Worm (Caenorhabditis elegans) whole organism, L3 larva: ENCODE data around the gene Y7A5A.9.

Experiments used
- R02D3.7 ChIP-seq: fragments of 150-350 bp; optimal IDR thresholded peaks from 2 replicates; lab custom pipeline; 2014; ENCODE audit warnings: missing biosample characterization, missing genetic modification characterization
- aly-2 ChIP-seq: fragments of 150-350 bp; optimal IDR thresholded peaks from 2 replicates; lab custom pipeline; 2014; ENCODE audit warnings: missing biosample characterization, missing genetic modification characterization
- ama-1 ChIP-seq: fragments of 150-350 bp; optimal IDR thresholded peaks from 2 replicates; lab custom pipeline; 2018
- ceh-16 ChIP-seq: sonication (generic microtip); optimal IDR thresholded peaks from 2 replicates; lab custom pipeline; 2017; ENCODE audit warnings: missing biosample characterization, missing genetic modification characterization
- ceh-28 ChIP-seq: fragments of 150-350 bp; optimal IDR thresholded peaks from 2 replicates; lab custom pipeline; 2014; ENCODE audit warnings: missing biosample characterization, missing genetic modification reagents, missing genetic modification characterization
- ceh-82 ChIP-seq: fragments of 150-350 bp; optimal IDR thresholded peaks from 2 replicates; lab custom pipeline; 2014; ENCODE audit warnings: missing biosample characterization, missing genetic modification characterization
- ceh-9 ChIP-seq: sonication (generic microtip); optimal IDR thresholded peaks from 2 replicates; lab custom pipeline; 2018; ENCODE audit warnings: missing biosample characterization, missing genetic modification characterization
- egl-27 ChIP-seq: sonication (generic microtip); optimal IDR thresholded peaks from 4 replicates; lab custom pipeline; 2017; ENCODE audit warnings: missing biosample characterization, missing genetic modification reagents, missing genetic modification characterization
- elt-1 ChIP-seq: fragments of 150-350 bp; optimal IDR thresholded peaks from 2 replicates; lab custom pipeline; 2014; ENCODE audit warnings: missing biosample characterization, missing genetic modification characterization
- elt-2 ChIP-seq: sonication (generic microtip); optimal IDR thresholded peaks from 2 replicates; lab custom pipeline; 2016; ENCODE audit warnings: missing genetic modification reagents, mild to moderate bottlenecking, missing genetic modification characterization, missing compliant biosample characterization
- elt-3 ChIP-seq, 3 experiments: fragments of 150-350 bp in 1 of 3; sonication (generic microtip) in 2 of 3; optimal IDR thresholded peaks; 2 replicates in 2 of 3; 4 replicates in 1 of 3; lab custom pipeline; 2014 to 2017; ENCODE audit warnings: missing biosample characterization in 3 of 3, missing genetic modification characterization in 3 of 3
- eor-1 ChIP-seq, 2 experiments: fragments of 150-350 bp; optimal IDR thresholded peaks; 2 replicates each; lab custom pipeline; 2014 to 2018; ENCODE audit warnings: missing biosample characterization in 2 of 2, missing genetic modification characterization in 2 of 2
- fkh-10 ChIP-seq: sonication (generic microtip); optimal IDR thresholded peaks from 2 replicates; lab custom pipeline; 2017; ENCODE audit warnings: missing biosample characterization, missing genetic modification reagents, missing genetic modification characterization
- fos-1 ChIP-seq: fragments of 150-350 bp; optimal IDR thresholded peaks from 2 replicates; lab custom pipeline; 2014; ENCODE audit warnings: missing biosample characterization, missing genetic modification characterization
- jun-1 ChIP-seq: fragments of 150-350 bp; optimal IDR thresholded peaks from 2 replicates; lab custom pipeline; 2014; ENCODE audit warnings: missing biosample characterization, missing genetic modification reagents, missing genetic modification characterization
- lin-15B ChIP-seq: fragments of 150-350 bp; optimal IDR thresholded peaks from 2 replicates; lab custom pipeline; 2014; ENCODE audit warnings: missing biosample characterization, missing genetic modification characterization
- lin-39 ChIP-seq: fragments of 150-350 bp; optimal IDR thresholded peaks from 2 replicates; lab custom pipeline; 2018; ENCODE audit warnings: missing biosample characterization, missing genetic modification reagents, missing genetic modification characterization
- lsy-12 ChIP-seq: sonication (generic microtip); optimal IDR thresholded peaks from 2 replicates; lab custom pipeline; 2016; ENCODE audit warnings: mild to moderate bottlenecking, missing genetic modification characterization, missing compliant biosample characterization
- mdl-1 ChIP-seq: fragments of 150-350 bp; optimal IDR thresholded peaks from 2 replicates; lab custom pipeline; 2014; ENCODE audit warnings: missing biosample characterization, missing genetic modification characterization
- mml-1 ChIP-seq: fragments of 150-350 bp; sonication (generic microtip); optimal IDR thresholded peaks from 3 replicates; lab custom pipeline; 2014; ENCODE audit warnings: missing biosample characterization, missing genetic modification characterization
- nfya-1 ChIP-seq: sonication (generic microtip); optimal IDR thresholded peaks from 2 replicates; lab custom pipeline; 2017; ENCODE audit warnings: missing genetic modification characterization, mild to moderate bottlenecking, missing compliant biosample characterization, antibody characterized with exemption, moderate library complexity; ENCODE audit not compliant: insufficient read depth
- nhr-12 ChIP-seq: fragments of 150-350 bp; optimal IDR thresholded peaks from 2 replicates; lab custom pipeline; 2014; ENCODE audit warnings: missing biosample characterization, missing genetic modification characterization
- nhr-237 ChIP-seq: fragments of 150-350 bp; optimal IDR thresholded peaks from 2 replicates; lab custom pipeline; 2014; ENCODE audit warnings: missing biosample characterization, missing genetic modification characterization
- nhr-28 ChIP-seq: fragments of 150-350 bp; optimal IDR thresholded peaks from 2 replicates; lab custom pipeline; 2014; ENCODE audit warnings: missing biosample characterization, missing genetic modification characterization
- nhr-43 ChIP-seq: sonication (generic microtip); optimal IDR thresholded peaks from 2 replicates; lab custom pipeline; 2016; ENCODE audit warnings: mild to moderate bottlenecking, missing genetic modification characterization, missing compliant biosample characterization; ENCODE audit not compliant: poor library complexity, severe bottlenecking
- nhr-67 ChIP-seq: fragments of 150-350 bp; optimal IDR thresholded peaks from 2 replicates; lab custom pipeline; 2014; ENCODE audit warnings: missing biosample characterization, missing genetic modification characterization
- nhr-77 ChIP-seq: fragments of 150-350 bp; optimal IDR thresholded peaks from 2 replicates; lab custom pipeline; 2014; ENCODE audit warnings: missing biosample characterization, missing genetic modification characterization
- pha-4 ChIP-seq: fragments of 150-350 bp; optimal IDR thresholded peaks from 2 replicates; lab custom pipeline; 2014; ENCODE audit warnings: missing biosample characterization, missing genetic modification reagents, missing genetic modification characterization
- pqm-1 ChIP-seq: fragments of 150-350 bp; optimal IDR thresholded peaks from 2 replicates; lab custom pipeline; 2017; ENCODE audit warnings: missing biosample characterization, missing genetic modification characterization, inconsistent platforms
- skn-1 ChIP-seq: fragments of 150-350 bp; optimal IDR thresholded peaks from 2 replicates; lab custom pipeline; 2014; ENCODE audit warnings: missing biosample characterization, missing genetic modification characterization
- snpc-4 ChIP-seq: fragments of 150-350 bp; optimal IDR thresholded peaks from 2 replicates; lab custom pipeline; 2014; ENCODE audit warnings: missing biosample characterization, missing genetic modification characterization
- tbx-2 ChIP-seq: sonication (generic microtip); optimal IDR thresholded peaks from 2 replicates; lab custom pipeline; 2016; ENCODE audit warnings: mild to moderate bottlenecking, missing genetic modification characterization, missing compliant biosample characterization
- unc-39 ChIP-seq: sonication (generic microtip); optimal IDR thresholded peaks from 4 replicates; lab custom pipeline; 2017; ENCODE audit warnings: missing biosample characterization, missing genetic modification characterization
- unc-62 ChIP-seq: fragments of 150-350 bp; sonication (generic microtip); optimal IDR thresholded peaks from 4 replicates; lab custom pipeline; 2014; ENCODE audit warnings: missing biosample characterization, missing genetic modification reagents, missing genetic modification characterization
- zag-1 ChIP-seq: fragments of 150-350 bp; optimal IDR thresholded peaks from 2 replicates; lab custom pipeline; 2014; ENCODE audit warnings: missing biosample characterization, missing genetic modification characterization
- ztf-11 ChIP-seq: fragments of 150-350 bp; optimal IDR thresholded peaks from 2 replicates; lab custom pipeline; 2014; ENCODE audit warnings: missing biosample characterization, missing genetic modification characterization
- ztf-4 ChIP-seq: fragments of 150-350 bp; optimal IDR thresholded peaks from 2 replicates; lab custom pipeline; 2014; ENCODE audit warnings: missing biosample characterization, missing genetic modification characterization

Y7A5A.9 gene

DNA sequence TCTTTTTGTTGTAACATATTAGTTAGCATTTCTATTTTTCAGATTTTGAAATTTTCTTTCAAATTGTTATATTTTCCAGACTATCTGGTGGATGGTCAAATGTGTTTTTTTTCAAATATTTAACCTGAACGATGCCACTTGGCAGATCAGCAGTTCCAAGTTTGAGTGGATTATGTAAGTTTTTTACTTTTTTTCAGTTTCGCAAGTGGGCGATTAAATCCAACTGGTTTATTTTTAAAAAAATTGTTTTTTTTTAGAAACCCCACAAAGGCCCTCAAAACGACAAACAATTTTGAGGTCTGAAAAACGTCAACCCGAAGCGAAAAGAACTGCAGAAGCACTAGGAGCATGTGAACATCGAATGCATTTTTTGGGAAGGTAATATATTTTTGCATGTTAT is at the start of gene Y7A5A.9:
TSS of gene Y7A5A.9 (plus strand) at position 301 of the 400 bp plus-strand sequence.
- TF ChIP-seq nhr-43 (tag; lab: Kevin White, UChicago) (no peak), nhr-77 (no peak), ztf-4 (tag; lab: Kevin White, UChicago) (no peak), mdl-1 (tag; lab: Kevin White, UChicago) (no peak), unc-39 (no peak), ama-1 (lab: Kevin White, UChicago) (no peak), unc-62 (GFP tag; lab: Kevin White, UChicago) (no peak), ceh-16 (tag; lab: Kevin White, UChicago) (no peak), zag-1 (tag; lab: Kevin White, UChicago) (no peak), jun-1 (tag; lab: Kevin White, UChicago) (no peak), ztf-11 (no peak), nfya-1 (tag; lab: Kevin White, UChicago) (no peak), egl-27 (tag; lab: Kevin White, UChicago) (no peak), nhr-237 (tag; lab: Kevin White, UChicago) (no peak), nhr-12 (no peak), ceh-9 (tag; lab: Kevin White, UChicago) (no peak), lin-39 (tag; lab: Kevin White, UChicago) (no peak)

DNA sequence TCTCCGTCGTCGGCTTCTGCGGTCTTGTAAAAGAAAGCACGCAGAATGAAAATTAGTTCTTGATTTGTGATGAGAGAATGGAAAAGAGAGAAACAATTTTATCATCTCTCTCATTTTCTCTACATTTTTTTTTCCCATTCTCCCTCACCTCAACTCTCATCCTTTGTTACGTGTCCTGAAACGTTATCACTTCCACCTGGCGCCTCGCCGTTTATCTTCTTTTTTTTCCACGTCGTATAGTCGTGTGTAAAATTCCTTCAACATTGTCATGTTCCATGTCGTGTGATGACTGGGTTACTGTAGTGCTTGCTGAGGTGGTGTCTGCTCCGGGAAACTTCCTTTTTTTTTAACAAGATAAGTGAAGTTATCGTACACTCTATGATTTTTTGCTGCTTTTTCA is 47.5 kb upstream of the Y7A5A.9 start:
- TF ChIP-seq aly-2 (tag; lab: Kevin White, UChicago): no peak
- peak; percentile 98 for TF ChIP-seq elt-2 (tag; lab: Kevin White, UChicago)
- TF ChIP-seq snpc-4 (tag; lab: Kevin White, UChicago): peak; percentile 33
- TF ChIP-seq pqm-1 (tag; lab: Kevin White, UChicago): peak; percentile 95
- no peak for TF ChIP-seq ceh-16 (tag; lab: Kevin White, UChicago)
- TF ChIP-seq pha-4: peak; percentile 55
- peak; percentile 87 for TF ChIP-seq jun-1 (tag; lab: Kevin White, UChicago)
- peak; percentile 53 for TF ChIP-seq nfya-1 (tag; lab: Kevin White, UChicago)
- peak; percentile 63 for TF ChIP-seq skn-1 (tag; lab: Kevin White, UChicago)
- TF ChIP-seq fos-1 (tag; lab: Kevin White, UChicago): peak; percentile 8
- TF ChIP-seq, all 47 proteins: peak for 8

DNA sequence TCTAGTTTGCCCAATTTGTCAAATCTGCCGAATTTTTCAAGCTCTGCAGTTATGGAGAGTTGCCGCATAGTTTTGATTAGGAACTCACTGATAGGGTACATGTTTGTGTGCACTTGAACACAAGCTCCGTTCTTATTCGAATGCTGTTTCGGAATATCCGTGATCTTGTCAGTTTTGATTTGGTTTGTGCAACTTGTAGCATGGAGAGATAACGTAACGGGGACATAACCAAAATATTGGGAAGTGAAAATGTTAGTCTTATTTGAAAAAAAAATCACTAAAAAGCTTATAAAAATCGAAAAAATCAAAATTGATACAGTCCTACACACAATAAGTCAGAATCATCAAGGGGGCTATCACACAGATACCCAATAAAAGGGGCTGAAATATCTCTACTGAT is 44.9 kb upstream of the Y7A5A.9 start, which contains the start of gene Y7A5A.24:
TSS of gene Y7A5A.24 (minus strand) at position 101 of the 400 bp plus-strand sequence.
- no peak for TF ChIP-seq fkh-10
- TF ChIP-seq eor-1 (tag; optimal IDR thresholded peaks at IDR 0.05; lab: Kevin White, UChicago): no peak
- no peak for TF ChIP-seq nhr-237 (tag; lab: Kevin White, UChicago)
- no peak for TF ChIP-seq ztf-4 (tag; lab: Kevin White, UChicago)
- no peak for TF ChIP-seq lsy-12 (tag; lab: Kevin White, UChicago)
- no peak for TF ChIP-seq ceh-16 (tag; lab: Kevin White, UChicago)
- TF ChIP-seq R02D3.7: no peak
- TF ChIP-seq lin-15B (tag; lab: Kevin White, UChicago): no peak
- no peak for TF ChIP-seq nfya-1 (tag; lab: Kevin White, UChicago)

DNA sequence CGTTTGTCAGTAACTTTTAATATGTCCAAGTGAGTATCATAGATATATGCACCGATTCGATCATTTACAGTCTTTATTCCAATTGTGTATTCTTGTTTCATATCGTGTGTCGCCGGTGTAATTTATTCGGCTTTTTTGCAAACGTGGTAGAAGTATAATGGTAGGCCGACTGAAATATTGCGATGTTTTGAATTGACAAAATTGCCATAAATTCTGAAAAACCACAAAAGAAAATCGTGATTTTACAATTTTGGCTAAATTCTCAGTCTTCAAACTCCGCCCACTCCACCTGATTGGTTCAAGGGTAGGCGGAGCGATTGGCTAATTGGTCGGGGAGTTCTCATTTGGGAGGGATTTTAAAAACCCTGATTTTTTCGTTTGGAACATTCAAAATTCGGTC is 42.4 kb upstream of the Y7A5A.9 start, which contains the start of gene Y7A5A.3:
TSS of gene Y7A5A.3 (minus strand) at position 101 of the 400 bp plus-strand sequence.
- TF ChIP-seq elt-2 (tag; lab: Kevin White, UChicago) (no peak), jun-1 (tag; lab: Kevin White, UChicago) (no peak)

DNA sequence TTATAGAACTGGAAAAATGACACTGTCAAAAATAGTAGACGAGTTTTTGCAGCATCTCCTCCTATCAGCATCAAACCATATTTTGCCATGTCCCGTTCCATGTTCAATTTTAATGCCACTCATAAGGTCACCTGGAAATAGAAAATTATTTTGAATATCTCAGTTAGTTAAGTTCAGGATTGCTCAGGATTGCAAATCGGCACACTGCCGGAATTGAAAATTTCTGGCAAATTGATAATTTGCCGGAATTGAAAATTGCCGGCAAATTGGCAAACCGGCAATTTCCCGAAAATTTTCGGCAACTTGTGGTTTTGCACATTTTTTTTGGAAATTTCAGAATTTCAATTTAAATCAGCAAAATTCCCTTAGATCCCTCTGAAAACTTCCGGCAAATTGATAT is 40.2 kb upstream of the Y7A5A.9 start, which contains the start of gene Y7A5A.5:
TSS of gene Y7A5A.5 (minus strand) at position 101 of the 400 bp plus-strand sequence.
- TF ChIP-seq nhr-67 (no peak), elt-3 (tag; optimal IDR thresholded peaks at IDR 0.05; lab: Kevin White, UChicago) (no peak), pqm-1 (tag; lab: Kevin White, UChicago) (no peak), nhr-28 (no peak), mml-1 (tag; lab: Kevin White, UChicago) (no peak), tbx-2 (tag; lab: Kevin White, UChicago) (no peak), lsy-12 (tag; lab: Kevin White, UChicago) (no peak), elt-2 (tag; lab: Kevin White, UChicago) (no peak), fkh-10 (no peak), elt-1 (tag; lab: Kevin White, UChicago) (no peak), nfya-1 (tag; lab: Kevin White, UChicago) (no peak), ceh-82 (no peak), nhr-43 (tag; lab: Kevin White, UChicago) (no peak), unc-62 (GFP tag; lab: Kevin White, UChicago) (no peak), pha-4 (no peak), ceh-28 (tag; lab: Kevin White, UChicago) (no peak)
